Worm (Caenorhabditis elegans) whole organism, L4/young adult: Measurements from ENCODE around the gene srj-52.

Source experiments
- W03F9.2 ChIP-seq: fragments of 150-350 bp; optimal IDR thresholded peaks from 2 replicates; lab custom pipeline; 2014; ENCODE audit warnings: missing biosample characterization, missing genetic modification characterization
- dao-5 ChIP-seq: sonication (generic microtip); optimal IDR thresholded peaks from 2 replicates; lab custom pipeline; 2016; ENCODE audit warnings: missing genotype, missing genetic modification characterization, moderate library complexity, missing compliant biosample characterization
- him-1 ChIP-seq: sonication (generic microtip); optimal IDR thresholded peaks from 2 replicates; lab custom pipeline; 2016; ENCODE audit warnings: missing genotype, missing genetic modification reagents, missing genetic modification characterization, missing compliant biosample characterization

srj-52 gene

DNA sequence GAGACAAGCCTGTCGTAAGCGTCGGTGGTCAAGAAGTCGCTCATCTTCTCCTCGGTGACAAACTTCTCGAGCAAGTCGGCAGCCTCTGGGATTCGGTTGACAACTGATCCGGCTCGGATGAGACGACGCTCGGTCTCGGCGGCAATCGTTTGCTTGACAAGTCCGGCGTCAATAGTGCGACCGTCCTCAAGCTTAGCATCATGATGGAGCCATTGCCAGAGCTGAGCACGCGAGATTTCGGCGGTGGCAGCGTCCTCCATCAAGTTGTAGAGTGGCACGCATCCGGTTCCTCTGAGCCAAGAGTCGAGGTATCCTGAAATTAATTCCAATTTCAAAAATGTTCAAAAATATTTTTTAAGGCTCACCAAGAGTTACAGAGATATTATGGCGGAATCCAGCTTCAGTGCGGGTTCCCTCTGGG lies 28.7 kb upstream of the srj-52 start:
- TF ChIP-seq him-1 = no peak
- no peak for TF ChIP-seq W03F9.2
- TF ChIP-seq dao-5 (tag; lab: Kevin White, UChicago) = no peak

DNA sequence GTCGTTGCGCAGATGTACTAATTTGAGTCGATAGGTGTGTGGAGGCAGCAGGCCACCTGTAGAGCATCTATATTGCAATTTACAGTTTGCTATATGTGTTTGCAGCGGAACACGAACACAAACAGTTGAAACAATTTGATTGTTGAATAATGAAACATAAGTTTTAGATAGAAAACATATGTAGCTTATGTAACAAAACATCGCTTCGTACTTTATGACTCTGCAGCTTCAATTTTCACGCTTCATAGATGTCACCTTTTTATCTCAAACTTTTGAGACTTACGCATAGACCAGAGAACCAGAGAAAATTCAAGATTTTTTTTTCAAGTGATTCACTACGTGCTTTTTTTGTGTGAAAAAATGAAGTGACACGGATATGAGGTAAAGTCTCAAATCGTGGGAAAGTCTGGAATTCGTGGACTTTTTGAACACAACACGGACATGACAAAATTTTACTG lies 28.1 kb upstream of the srj-52 start, which contains the start of gene fbxb-72:
Gene fbxb-72, minus strand, starts transcription at position 58 of the 458 bp plus-strand sequence.
- TF ChIP-seq dao-5 (tag; lab: Kevin White, UChicago) (no peak), W03F9.2 (no peak), him-1 (no peak)

DNA sequence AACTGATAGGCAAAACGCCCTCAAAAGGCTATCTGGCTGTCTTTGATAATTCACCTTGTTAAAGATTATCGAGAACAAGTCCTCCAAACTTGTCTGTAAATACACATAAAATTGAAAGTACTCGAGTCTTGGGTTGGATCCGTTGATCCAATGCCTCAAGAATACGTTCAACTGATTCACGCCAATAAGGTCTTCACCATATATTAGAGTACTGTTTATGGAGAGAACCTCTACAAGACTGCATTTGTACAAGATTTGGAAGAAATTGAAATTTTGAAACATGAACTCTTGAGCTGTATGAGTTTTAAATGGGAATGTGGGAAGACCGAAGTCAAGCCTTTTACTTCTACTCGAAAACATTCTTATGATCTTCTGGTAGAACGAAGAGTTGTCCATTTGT lies 27.1 kb upstream of the srj-52 start:
- TF ChIP-seq him-1 (no peak), dao-5 (tag; lab: Kevin White, UChicago) (no peak), W03F9.2 (no peak)

DNA sequence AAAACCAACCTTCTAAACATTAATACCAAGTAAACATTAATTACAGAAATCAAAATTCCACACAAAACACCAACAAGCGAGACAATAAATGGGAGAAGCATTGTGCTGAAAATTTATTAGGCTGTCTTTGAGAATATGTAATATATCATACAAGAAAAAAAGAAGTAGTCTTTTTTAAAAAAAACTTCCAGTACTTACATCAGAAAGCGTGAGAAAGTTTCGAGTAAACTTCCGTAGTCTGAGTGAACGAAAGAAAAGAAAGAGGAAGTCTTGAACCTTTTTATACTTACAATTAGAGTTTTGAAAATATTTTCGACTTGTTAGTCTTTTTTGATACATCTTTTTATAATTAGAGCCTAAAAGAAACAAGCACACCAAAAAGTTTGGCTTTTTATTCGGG lies 23.9 kb upstream of the srj-52 start, which contains the start of gene srbc-40:
Gene srbc-40, minus strand, starts transcription at position 101 of the 400 bp plus-strand sequence.
- TF ChIP-seq dao-5 (tag; lab: Kevin White, UChicago) (no peak), W03F9.2 (no peak), him-1 (no peak)

DNA sequence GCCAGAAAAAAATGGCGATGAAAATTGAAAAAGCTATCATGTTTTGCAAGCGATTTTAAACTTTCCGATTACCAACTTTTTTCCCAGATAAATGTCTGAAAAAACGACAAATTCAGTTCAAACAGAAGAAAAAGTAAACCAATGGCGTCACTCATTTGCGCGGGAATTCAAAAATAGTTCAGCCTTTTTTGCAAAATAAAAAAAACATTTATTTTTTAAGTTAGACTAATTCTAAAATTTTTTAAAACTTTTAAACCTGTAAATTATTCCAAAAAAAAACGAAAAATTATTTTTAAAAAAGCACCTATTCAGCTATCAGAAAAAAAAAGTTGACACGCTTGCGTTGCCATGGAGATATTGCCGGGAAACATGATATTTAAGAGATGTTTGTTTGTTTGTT lies 17.1 kb upstream of the srj-52 start, which contains the start of gene cyp-33C11:
Gene cyp-33C11, minus strand, starts transcription at position 101 of the 400 bp plus-strand sequence.
- no peak for TF ChIP-seq W03F9.2
- TF ChIP-seq dao-5 (tag; lab: Kevin White, UChicago) = no peak

DNA sequence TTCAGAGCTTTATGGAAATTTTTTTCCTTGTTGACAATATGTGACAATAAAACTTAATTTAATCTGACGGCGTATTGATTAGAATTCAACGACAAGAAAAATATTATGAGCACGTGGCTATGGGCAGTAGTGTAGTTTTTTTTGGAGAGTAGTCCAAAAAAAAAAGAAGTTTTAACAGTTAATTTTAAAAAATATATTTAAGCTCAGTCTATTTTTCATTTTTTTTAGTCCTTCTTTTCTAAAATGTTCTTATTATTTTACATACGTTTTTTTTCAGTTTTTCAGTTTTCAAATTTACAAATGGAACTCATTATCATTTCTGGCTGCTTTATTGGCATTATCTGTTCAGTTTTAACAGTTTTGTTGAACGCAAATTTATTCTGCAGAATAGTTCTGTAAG lies 13.0 kb upstream of the srj-52 start, which contains the start of gene srbc-39:
Gene srbc-39, plus strand, starts transcription at position 301 of the 400 bp plus-strand sequence.
- TF ChIP-seq him-1 (no peak), dao-5 (tag; lab: Kevin White, UChicago) (no peak), W03F9.2 (no peak)

DNA sequence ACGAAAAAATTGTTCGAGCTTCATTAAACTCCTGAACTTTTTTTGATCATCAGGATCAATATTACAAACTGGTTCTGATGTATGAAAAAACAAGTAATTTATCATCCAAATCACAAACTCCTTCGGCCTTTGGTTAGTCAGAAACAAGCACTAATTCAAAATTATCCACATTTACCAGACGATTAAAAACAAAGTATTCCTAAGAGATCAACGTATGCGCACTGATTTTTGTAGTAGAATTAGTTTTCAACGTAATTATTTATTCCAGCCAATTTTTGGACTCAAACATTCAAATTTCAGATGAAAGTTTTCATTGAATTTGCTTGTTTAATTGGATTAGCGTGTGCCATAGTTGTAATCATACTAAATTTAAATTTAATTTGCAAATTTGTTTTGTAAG lies 11.1 kb upstream of the srj-52 start, which contains the start of gene srbc-38:
Gene srbc-38, plus strand, starts transcription at position 301 of the 400 bp plus-strand sequence.
- TF ChIP-seq W03F9.2 (no peak), him-1 (no peak), dao-5 (tag; lab: Kevin White, UChicago) (no peak)

DNA sequence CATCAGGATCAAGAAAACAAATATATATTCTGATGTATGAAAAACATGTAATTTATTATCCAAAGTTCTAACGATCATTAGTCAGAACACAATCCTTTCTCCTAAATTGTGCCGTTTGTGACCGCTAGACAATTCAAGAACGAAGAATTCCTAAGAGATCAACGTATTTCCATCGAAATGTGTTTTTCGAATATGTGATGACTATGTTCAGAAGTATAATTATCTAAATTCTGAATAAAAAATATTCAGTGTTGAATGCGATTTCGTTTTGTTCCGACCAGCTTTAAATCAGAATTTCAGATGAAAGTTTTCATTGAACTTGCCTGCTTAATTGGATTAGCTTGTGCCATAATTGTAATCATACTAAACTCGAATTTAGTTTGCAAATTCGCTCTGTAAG lies 6.4 kb upstream of the srj-52 start, which contains the start of gene srbc-37:
Gene srbc-37, plus strand, starts transcription at position 301 of the 400 bp plus-strand sequence.
- TF ChIP-seq him-1 (no peak), W03F9.2 (no peak), dao-5 (tag; lab: Kevin White, UChicago) (no peak)

DNA sequence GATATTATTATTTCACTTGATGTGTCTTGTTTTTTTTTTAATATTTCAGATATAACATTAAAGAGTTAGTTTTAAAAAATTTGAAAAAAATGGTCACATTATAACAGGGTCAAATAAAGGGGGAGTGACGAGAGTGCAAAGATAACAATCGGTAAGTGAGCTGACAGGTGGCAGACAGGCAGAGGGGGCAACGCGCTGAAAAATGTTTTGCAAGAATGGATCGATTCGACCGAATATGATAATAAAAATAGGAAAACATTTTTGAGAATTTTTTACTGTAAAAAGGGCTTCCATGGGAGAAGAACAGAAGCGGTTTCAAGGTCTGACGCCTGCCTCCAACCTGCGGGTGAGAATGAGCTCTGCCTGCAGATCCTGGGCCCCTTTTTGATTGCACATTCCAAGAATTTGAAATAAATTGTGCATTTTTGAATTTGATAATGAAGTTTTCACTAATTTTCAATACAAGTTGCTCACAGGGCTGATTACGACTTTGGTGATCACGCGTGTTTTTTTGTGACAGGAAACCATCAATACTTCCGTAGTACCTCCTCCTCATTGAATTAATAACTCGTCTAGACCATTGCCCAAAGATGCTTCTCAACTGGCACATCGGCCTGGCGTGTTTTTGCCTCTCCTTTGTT lies 3.8 kb upstream of the srj-52 start, which contains the start of the genes ugt-29 and srx-5:
Gene ugt-29, minus strand, starts transcription at position 101 of the 641 bp plus-strand sequence.
Gene srx-5, plus strand, starts transcription at position 591 of the 641 bp plus-strand sequence.
- no peak for TF ChIP-seq W03F9.2
- TF ChIP-seq him-1 = no peak
- TF ChIP-seq dao-5 (tag; lab: Kevin White, UChicago) = no peak

DNA sequence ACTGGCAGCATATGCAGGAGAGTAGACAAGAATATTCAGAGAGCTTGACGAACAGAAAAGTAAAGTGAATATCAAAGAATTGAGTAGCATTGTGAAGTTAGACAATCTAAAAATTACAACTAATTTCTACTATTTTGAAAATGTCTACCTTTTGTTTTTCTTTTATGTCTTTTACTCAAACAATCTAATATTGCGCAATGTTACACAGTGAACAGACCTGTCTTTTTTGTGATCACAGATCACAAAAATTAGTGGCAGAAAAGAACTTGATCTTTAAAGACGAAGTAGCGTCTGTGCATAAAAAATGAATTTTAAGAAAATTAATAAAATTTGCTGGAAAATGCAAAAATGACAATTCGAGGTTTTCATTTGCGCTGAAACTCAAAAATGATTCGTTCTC lies 3.2 kb upstream of the srj-52 start:
- TF ChIP-seq W03F9.2 = no peak
- no peak for TF ChIP-seq him-1
- TF ChIP-seq dao-5 (tag; lab: Kevin White, UChicago) = no peak

DNA sequence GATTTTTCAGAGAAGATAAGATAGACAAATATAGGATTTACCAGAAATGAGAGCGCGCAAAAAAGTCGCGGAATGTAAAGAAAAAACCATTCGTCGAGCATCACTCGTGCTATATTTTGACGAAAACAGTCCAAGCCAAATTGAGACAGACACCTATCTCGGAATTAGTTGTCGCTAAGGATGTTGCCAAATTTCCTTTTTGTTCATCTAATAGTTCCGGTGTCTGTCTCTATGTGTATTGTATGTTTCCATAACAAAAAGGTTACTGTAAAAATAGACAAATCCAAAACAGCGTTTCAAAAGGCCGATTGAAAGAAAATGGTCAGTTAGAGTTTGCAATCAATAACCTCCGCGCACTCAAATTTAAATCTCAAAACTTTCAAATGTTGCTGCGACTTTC lies 1.2 kb downstream of the srj-52 start, which contains the start of gene srj-53:
Gene srj-53, minus strand, starts transcription at position 101 of the 400 bp plus-strand sequence.
- TF ChIP-seq him-1 = no peak
- TF ChIP-seq dao-5 (tag; lab: Kevin White, UChicago) = no peak
- no peak for TF ChIP-seq W03F9.2

DNA sequence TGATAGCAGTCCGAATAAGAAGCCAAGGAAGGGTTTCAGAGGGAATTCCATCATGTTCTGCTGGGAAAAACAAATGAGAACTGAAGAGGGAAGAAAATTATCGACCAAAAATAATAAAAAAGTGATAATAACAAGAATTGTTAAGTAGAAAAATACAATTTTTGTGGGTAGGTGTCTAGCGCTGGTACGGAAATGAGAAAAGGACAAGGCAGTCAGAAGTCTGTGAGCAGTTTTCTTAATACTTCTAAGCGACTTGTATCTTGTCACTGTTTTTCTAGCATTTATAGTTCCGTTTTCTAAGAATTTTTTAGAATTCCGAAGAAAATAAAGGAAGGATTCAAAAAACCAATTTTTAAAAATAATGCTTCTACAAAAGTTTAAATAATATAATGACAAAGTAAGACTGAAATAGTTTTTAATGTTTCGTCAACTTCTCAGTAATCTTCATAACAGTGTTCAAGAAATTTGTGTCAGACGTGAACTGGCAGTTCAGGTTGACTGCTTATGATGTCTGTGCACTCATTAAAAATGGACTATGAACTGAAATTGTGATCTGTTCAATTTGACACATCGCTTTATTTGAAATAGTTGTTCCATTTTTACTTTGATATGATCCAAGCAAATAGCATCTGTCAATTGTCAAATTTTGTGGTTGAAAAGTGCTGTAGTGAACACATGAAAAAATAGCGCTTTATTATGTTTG lies 2.9 kb downstream of the srj-52 start, which contains the start of gene srx-4:
Gene srx-4, minus strand, starts transcription at position 51 of the 703 bp plus-strand sequence.
- no peak for TF ChIP-seq him-1
- no peak for TF ChIP-seq W03F9.2
- no peak for TF ChIP-seq dao-5 (tag; lab: Kevin White, UChicago)

DNA sequence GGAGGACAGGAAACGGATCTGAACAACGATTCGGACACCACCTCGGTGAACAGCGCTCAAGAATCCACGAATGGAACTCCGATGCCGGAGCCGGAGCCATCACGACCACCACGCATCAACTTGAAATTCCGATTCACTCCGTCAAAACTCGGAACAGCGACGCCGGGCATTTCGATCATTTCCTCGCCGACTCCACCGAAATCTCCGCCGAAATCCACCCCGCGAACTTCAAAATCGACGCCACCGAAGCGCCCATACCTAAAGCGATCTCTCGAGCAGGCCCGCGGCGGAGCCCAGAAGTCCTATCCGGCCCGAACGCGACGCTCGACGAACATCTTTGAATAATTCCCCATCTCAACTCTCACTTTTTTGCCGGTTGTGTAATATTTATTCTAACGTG lies 6.3 kb downstream of the srj-52 start:
- no peak for TF ChIP-seq him-1
- no peak for TF ChIP-seq W03F9.2
- TF ChIP-seq dao-5 (tag; lab: Kevin White, UChicago) = no peak

DNA sequence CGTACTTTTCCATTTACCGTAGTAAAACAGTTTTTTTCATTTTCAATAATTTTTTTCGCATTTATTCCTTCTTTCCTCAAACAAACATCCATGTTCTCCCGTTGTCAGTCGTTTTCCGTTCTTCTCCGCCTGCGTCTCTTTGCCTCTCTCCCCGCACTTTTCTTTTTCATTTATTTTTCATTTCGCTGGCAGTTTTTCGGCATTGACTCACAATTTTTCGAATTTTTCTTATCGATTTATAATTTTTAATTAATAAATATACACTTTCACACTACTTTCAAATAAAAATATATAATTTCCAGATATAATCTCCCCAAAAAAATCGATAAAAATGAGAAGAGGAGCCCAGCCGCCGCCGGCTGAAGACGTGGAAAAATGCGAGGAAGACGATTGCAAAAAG lies 8.4 kb downstream of the srj-52 start, which contains the start of gene H25P19.1:
Gene H25P19.1, plus strand, starts transcription at position 301 of the 400 bp plus-strand sequence.
- TF ChIP-seq dao-5 (tag; lab: Kevin White, UChicago) (no peak), W03F9.2 (no peak)
